Fruit fly (Drosophila melanogaster): ENCODE results near the gene eys.

Gene eys

DNA sequence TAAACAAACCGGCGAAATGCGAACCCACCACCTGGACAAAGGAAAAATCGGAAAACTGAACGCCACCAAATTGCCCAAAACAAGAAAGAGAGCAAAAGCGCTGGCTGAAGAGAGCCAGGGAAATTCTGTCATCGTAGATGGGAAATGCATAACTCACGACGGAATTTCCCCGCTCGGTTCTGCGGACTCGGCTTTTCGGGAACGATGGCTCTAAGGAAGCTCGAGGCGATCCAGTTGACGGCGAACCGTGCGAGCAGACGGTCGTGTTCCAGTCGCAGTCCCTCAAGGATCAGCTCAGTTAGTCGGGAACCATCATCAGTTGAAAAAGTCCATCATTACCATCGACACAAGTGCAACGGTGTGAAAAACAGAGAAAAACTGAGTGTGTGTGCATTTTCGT lies at the start of gene eys:
TSS of gene eys (plus strand) at position 232 of the 400 bp plus-strand sequence.
- TF ChIP-seq EcR (GFP tag; optimal IDR thresholded peaks at IDR 0.05), result no peak
- no peak for TF ChIP-seq Pif1A (GFP tag; optimal IDR thresholded peaks at IDR 0.05)
- no peak for TF ChIP-seq gl (tag; optimal IDR thresholded peaks at IDR 0.05)
- no peak for TF ChIP-seq CG8301 (tag; optimal IDR thresholded peaks at IDR 0.05)
- no peak for TF ChIP-seq CG9948 (tag; optimal IDR thresholded peaks at IDR 0.05)
- no peak for TF ChIP-seq CG34367 (tag; optimal IDR thresholded peaks at IDR 0.05)
- no peak for TF ChIP-seq CG15710 (tag; optimal IDR thresholded peaks at IDR 0.05)
- TF ChIP-seq Snoo (tag; optimal IDR thresholded peaks at IDR 0.05), result no peak
- TF ChIP-seq Ets98B (GFP tag; IDR thresholded peaks at IDR 0.05), result no peak
- TF ChIP-seq CG32121 (GFP tag; IDR thresholded peaks at IDR 0.05), result no peak
- no peak for TF ChIP-seq CG14655 (GFP tag; optimal IDR thresholded peaks at IDR 0.05)
- TF ChIP-seq D1 (tag; optimal IDR thresholded peaks at IDR 0.05), result no peak

DNA sequence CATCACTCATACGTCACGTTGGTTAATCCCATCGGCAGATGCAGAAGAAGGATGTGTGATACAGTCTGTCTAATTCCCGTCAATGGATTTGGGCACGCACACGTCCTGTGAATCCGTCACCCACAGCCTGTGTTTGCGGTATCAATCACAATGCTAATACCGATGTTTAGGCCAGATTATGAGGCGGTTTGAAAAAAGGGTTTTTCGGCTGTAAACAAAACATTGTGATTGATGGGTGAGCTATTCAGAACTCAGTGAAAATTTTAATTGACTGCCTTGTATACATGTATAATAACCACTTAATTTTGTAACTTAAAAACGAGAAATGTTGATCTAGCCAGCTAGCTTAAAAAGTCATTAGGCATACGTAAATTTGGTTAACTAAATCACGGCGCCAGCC lies 48.3 kb upstream of the eys start, which contains the start of gene CG4270:
TSS of gene CG4270 (plus strand) at position 301 of the 400 bp plus-strand sequence.
- TF ChIP-seq rn (GFP tag; IDR thresholded peaks at IDR 0.05), result no peak
- TF ChIP-seq Snoo (tag; optimal IDR thresholded peaks at IDR 0.05), result no peak
- no peak for TF ChIP-seq Ets98B (GFP tag; IDR thresholded peaks at IDR 0.05)
- no peak for TF ChIP-seq gl (tag; optimal IDR thresholded peaks at IDR 0.05)
- no peak for TF ChIP-seq CG8159 (tag; optimal IDR thresholded peaks at IDR 0.05)
- TF ChIP-seq Pif1A (GFP tag; optimal IDR thresholded peaks at IDR 0.05), result no peak
- TF ChIP-seq CG4496 (GFP tag; IDR thresholded peaks at IDR 0.05), result no peak
- TF ChIP-seq CG14655 (GFP tag; optimal IDR thresholded peaks at IDR 0.05), result no peak
- no peak for TF ChIP-seq EcR (GFP tag; optimal IDR thresholded peaks at IDR 0.05)
- no peak for TF ChIP-seq CG13204 (GFP tag; optimal IDR thresholded peaks at IDR 0.05)
- TF ChIP-seq fd96Ca (GFP tag; IDR thresholded peaks at IDR 0.05), result no peak
- no peak for TF ChIP-seq CG17806 (tag; optimal IDR thresholded peaks at IDR 0.05)
- no peak for TF ChIP-seq CG32121 (GFP tag; IDR thresholded peaks at IDR 0.05)
- no peak for TF ChIP-seq CG15710 (tag; optimal IDR thresholded peaks at IDR 0.05)

DNA sequence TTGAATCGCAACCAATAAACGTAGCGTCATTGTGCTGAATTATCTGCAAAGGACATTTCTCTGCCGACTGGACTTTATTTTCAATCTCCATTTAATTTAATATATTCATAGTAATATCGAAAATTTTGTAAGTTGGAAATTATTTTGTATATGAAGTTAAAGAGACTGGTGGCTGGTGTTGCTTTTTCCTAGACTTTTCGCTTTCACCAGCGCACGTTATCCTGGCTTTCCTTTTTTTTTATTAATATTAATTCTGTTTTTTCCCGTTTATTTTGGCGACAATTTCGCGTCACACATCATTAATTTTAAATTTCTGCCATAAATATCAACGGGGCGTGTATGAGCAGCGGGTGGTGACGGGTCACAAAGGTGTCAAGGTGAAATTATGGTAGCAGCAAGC lies 46.3 kb upstream of the eys start, which contains the start of gene CG34049:
TSS of gene CG34049 (minus strand) at position 101 of the 400 bp plus-strand sequence.
- TF ChIP-seq CG14655 (GFP tag; optimal IDR thresholded peaks at IDR 0.05) (no peak), CG15710 (tag; optimal IDR thresholded peaks at IDR 0.05) (no peak), EcR (GFP tag; optimal IDR thresholded peaks at IDR 0.05) (no peak), CG9948 (tag; optimal IDR thresholded peaks at IDR 0.05) (no peak), CG8159 (tag; optimal IDR thresholded peaks at IDR 0.05) (no peak), gl (tag; optimal IDR thresholded peaks at IDR 0.05) (no peak), CG34367 (tag; optimal IDR thresholded peaks at IDR 0.05) (no peak), Ets98B (GFP tag; IDR thresholded peaks at IDR 0.05) (no peak), Pif1A (GFP tag; optimal IDR thresholded peaks at IDR 0.05) (no peak), CG17806 (tag; optimal IDR thresholded peaks at IDR 0.05) (no peak), fd96Ca (GFP tag; IDR thresholded peaks at IDR 0.05) (no peak), CG12605 (GFP tag; IDR thresholded peaks at IDR 0.05) (no peak), CG8301 (tag; optimal IDR thresholded peaks at IDR 0.05) (no peak), D1 (tag; optimal IDR thresholded peaks at IDR 0.05) (no peak), rn (GFP tag; IDR thresholded peaks at IDR 0.05) (no peak), Snoo (tag; optimal IDR thresholded peaks at IDR 0.05) (no peak), CG4496 (GFP tag; IDR thresholded peaks at IDR 0.05) (no peak), Pif1B (GFP tag; optimal IDR thresholded peaks at IDR 0.05) (no peak)

dm6 chr2L:2269040-2269439 lies 42.4 kb upstream of the eys start, which contains the start of gene CG17242:
Gene CG17242, minus strand, starts transcription at chr2L:2269140.
- TF ChIP-seq Pif1B (GFP tag; optimal IDR thresholded peaks at IDR 0.05), result no peak
- no peak for TF ChIP-seq CG15710 (tag; optimal IDR thresholded peaks at IDR 0.05)
- TF ChIP-seq CG10348 (GFP tag; IDR thresholded peaks at IDR 0.05), result no peak
- no peak for TF ChIP-seq CG34367 (tag; optimal IDR thresholded peaks at IDR 0.05)
- no peak for TF ChIP-seq gl (tag; optimal IDR thresholded peaks at IDR 0.05)
- no peak for TF ChIP-seq CG13204 (GFP tag; optimal IDR thresholded peaks at IDR 0.05)
- no peak for TF ChIP-seq rn (GFP tag; IDR thresholded peaks at IDR 0.05)
- no peak for TF ChIP-seq fd96Ca (GFP tag; IDR thresholded peaks at IDR 0.05)
- TF ChIP-seq Snoo (tag; optimal IDR thresholded peaks at IDR 0.05), result no peak
- TF ChIP-seq Pif1A (GFP tag; optimal IDR thresholded peaks at IDR 0.05), result no peak
- no peak for TF ChIP-seq CG8159 (tag; optimal IDR thresholded peaks at IDR 0.05)
- no peak for TF ChIP-seq CG14655 (GFP tag; optimal IDR thresholded peaks at IDR 0.05)
- no peak for TF ChIP-seq D1 (tag; optimal IDR thresholded peaks at IDR 0.05)

- TF ChIP-seq fd96Ca (GFP tag; IDR thresholded peaks at IDR 0.05) (no peak), D1 (tag; optimal IDR thresholded peaks at IDR 0.05) (no peak), CG10348 (GFP tag; IDR thresholded peaks at IDR 0.05) (no peak), CG17806 (tag; optimal IDR thresholded peaks at IDR 0.05) (no peak), CG9948 (tag; optimal IDR thresholded peaks at IDR 0.05) (no peak), CG12605 (GFP tag; IDR thresholded peaks at IDR 0.05) (no peak), CG34367 (tag; optimal IDR thresholded peaks at IDR 0.05) (no peak), Pif1A (GFP tag; optimal IDR thresholded peaks at IDR 0.05) (no peak), EcR (GFP tag; optimal IDR thresholded peaks at IDR 0.05) (no peak), CG14655 (GFP tag; optimal IDR thresholded peaks at IDR 0.05) (no peak), CG15710 (tag; optimal IDR thresholded peaks at IDR 0.05) (no peak), gl (tag; optimal IDR thresholded peaks at IDR 0.05) (no peak), CG8301 (tag; optimal IDR thresholded peaks at IDR 0.05) (no peak), Snoo (tag; optimal IDR thresholded peaks at IDR 0.05) (no peak), rn (GFP tag; IDR thresholded peaks at IDR 0.05) (no peak), CG32121 (GFP tag; IDR thresholded peaks at IDR 0.05) (no peak), CG8159 (tag; optimal IDR thresholded peaks at IDR 0.05) (no peak), Pif1B (GFP tag; optimal IDR thresholded peaks at IDR 0.05) (no peak)
Measured at dm6 chr2L:2284863-2285262, 26.6 kb upstream of the eys start, which contains the start of gene CG4271. Gene CG4271, plus strand, starts transcription at chr2L:2285163.

DNA sequence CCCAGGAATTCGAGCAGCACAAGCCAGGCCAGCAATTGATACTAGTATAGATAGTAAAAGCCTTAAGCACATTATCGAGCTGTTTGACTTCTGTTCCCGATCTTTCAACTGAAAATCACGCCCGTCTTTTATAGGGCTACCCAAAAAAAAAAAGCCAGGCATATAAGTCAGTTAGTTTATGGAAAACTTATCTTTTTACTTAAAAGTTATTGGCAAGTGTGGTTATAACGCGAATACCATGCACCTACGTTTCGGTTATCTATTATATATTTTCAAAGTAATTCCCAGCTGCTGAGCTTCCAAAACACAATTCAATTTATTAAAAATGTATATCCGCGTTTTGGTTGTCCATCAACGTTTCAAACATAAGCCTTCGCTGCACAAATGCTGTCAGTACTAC lies 24.7 kb upstream of the eys start, which contains the start of gene CG31681:
TSS of gene CG31681 (minus strand) at position 101 of the 400 bp plus-strand sequence.
- TF ChIP-seq Snoo (tag; optimal IDR thresholded peaks at IDR 0.05) (no peak), CG9948 (tag; optimal IDR thresholded peaks at IDR 0.05) (no peak), CG15710 (tag; optimal IDR thresholded peaks at IDR 0.05) (no peak), CG13204 (GFP tag; optimal IDR thresholded peaks at IDR 0.05) (no peak), CG17806 (tag; optimal IDR thresholded peaks at IDR 0.05) (no peak), CG34367 (tag; optimal IDR thresholded peaks at IDR 0.05) (no peak), CG8301 (tag; optimal IDR thresholded peaks at IDR 0.05) (no peak), EcR (GFP tag; optimal IDR thresholded peaks at IDR 0.05) (no peak)

Data from whole organism, pupa.